Worm (Caenorhabditis elegans) whole organism, L3 larva: ENCODE results near the gene F20G2.2.

Source experiments
- R02D3.7 ChIP-seq: fragments of 150-350 bp; optimal IDR thresholded peaks from 2 replicates; lab custom pipeline; 2014; ENCODE audit warnings: missing biosample characterization, missing genetic modification characterization
- ZK546.5 ChIP-seq: sonication (generic microtip); optimal IDR thresholded peaks from 2 replicates; lab custom pipeline; 2017; ENCODE audit warnings: missing biosample characterization, missing genetic modification characterization
- aly-2 ChIP-seq: fragments of 150-350 bp; optimal IDR thresholded peaks from 2 replicates; lab custom pipeline; 2014; ENCODE audit warnings: missing biosample characterization, missing genetic modification characterization
- ama-1 ChIP-seq: fragments of 150-350 bp; optimal IDR thresholded peaks from 2 replicates; lab custom pipeline; 2018
- ceh-16 ChIP-seq: sonication (generic microtip); optimal IDR thresholded peaks from 2 replicates; lab custom pipeline; 2017; ENCODE audit warnings: missing biosample characterization, missing genetic modification characterization
- ceh-28 ChIP-seq: fragments of 150-350 bp; optimal IDR thresholded peaks from 2 replicates; lab custom pipeline; 2014; ENCODE audit warnings: missing biosample characterization, missing genetic modification reagents, missing genetic modification characterization
- ceh-82 ChIP-seq: fragments of 150-350 bp; optimal IDR thresholded peaks from 2 replicates; lab custom pipeline; 2014; ENCODE audit warnings: missing biosample characterization, missing genetic modification characterization
- ceh-9 ChIP-seq: sonication (generic microtip); optimal IDR thresholded peaks from 2 replicates; lab custom pipeline; 2018; ENCODE audit warnings: missing biosample characterization, missing genetic modification characterization
- daf-12 ChIP-seq: fragments of 150-350 bp; optimal IDR thresholded peaks from 2 replicates; lab custom pipeline; 2014; ENCODE audit warnings: missing biosample characterization, missing genetic modification reagents, missing genetic modification characterization
- egl-27 ChIP-seq: sonication (generic microtip); optimal IDR thresholded peaks from 4 replicates; lab custom pipeline; 2017; ENCODE audit warnings: missing biosample characterization, missing genetic modification reagents, missing genetic modification characterization
- egl-5 ChIP-seq: fragments of 150-350 bp; optimal IDR thresholded peaks from 2 replicates; lab custom pipeline; 2017; ENCODE audit warnings: missing biosample characterization, missing genetic modification reagents, missing genetic modification characterization, inconsistent platforms
- elt-1 ChIP-seq: fragments of 150-350 bp; optimal IDR thresholded peaks from 2 replicates; lab custom pipeline; 2014; ENCODE audit warnings: missing biosample characterization, missing genetic modification characterization
- elt-2 ChIP-seq: sonication (generic microtip); optimal IDR thresholded peaks from 2 replicates; lab custom pipeline; 2016; ENCODE audit warnings: missing genetic modification reagents, mild to moderate bottlenecking, missing genetic modification characterization, missing compliant biosample characterization
- elt-3 ChIP-seq, 3 experiments: fragments of 150-350 bp in 1 of 3; sonication (generic microtip) in 2 of 3; optimal IDR thresholded peaks; 2 replicates in 2 of 3; 4 replicates in 1 of 3; lab custom pipeline; 2014 to 2017; ENCODE audit warnings: missing biosample characterization in 3 of 3, missing genetic modification characterization in 3 of 3
- eor-1 ChIP-seq, 2 experiments: fragments of 150-350 bp; optimal IDR thresholded peaks; 2 replicates each; lab custom pipeline; 2014 to 2018; ENCODE audit warnings: missing biosample characterization in 2 of 2, missing genetic modification characterization in 2 of 2
- fkh-10 ChIP-seq: sonication (generic microtip); optimal IDR thresholded peaks from 2 replicates; lab custom pipeline; 2017; ENCODE audit warnings: missing biosample characterization, missing genetic modification reagents, missing genetic modification characterization
- fkh-2 ChIP-seq: fragments of 150-350 bp; optimal IDR thresholded peaks from 2 replicates; lab custom pipeline; 2014; ENCODE audit warnings: missing biosample characterization, missing genetic modification reagents, missing genetic modification characterization
- fos-1 ChIP-seq: fragments of 150-350 bp; optimal IDR thresholded peaks from 2 replicates; lab custom pipeline; 2014; ENCODE audit warnings: missing biosample characterization, missing genetic modification characterization
- hmg-11 ChIP-seq: sonication (generic microtip); optimal IDR thresholded peaks from 2 replicates; lab custom pipeline; 2016; ENCODE audit warnings: missing genetic modification characterization, missing compliant biosample characterization
- jun-1 ChIP-seq: fragments of 150-350 bp; optimal IDR thresholded peaks from 2 replicates; lab custom pipeline; 2014; ENCODE audit warnings: missing biosample characterization, missing genetic modification reagents, missing genetic modification characterization
- lin-15B ChIP-seq: fragments of 150-350 bp; optimal IDR thresholded peaks from 2 replicates; lab custom pipeline; 2014; ENCODE audit warnings: missing biosample characterization, missing genetic modification characterization
- lin-39 ChIP-seq: fragments of 150-350 bp; optimal IDR thresholded peaks from 2 replicates; lab custom pipeline; 2018; ENCODE audit warnings: missing biosample characterization, missing genetic modification reagents, missing genetic modification characterization
- lsy-12 ChIP-seq: sonication (generic microtip); optimal IDR thresholded peaks from 2 replicates; lab custom pipeline; 2016; ENCODE audit warnings: mild to moderate bottlenecking, missing genetic modification characterization, missing compliant biosample characterization
- mdl-1 ChIP-seq: fragments of 150-350 bp; optimal IDR thresholded peaks from 2 replicates; lab custom pipeline; 2014; ENCODE audit warnings: missing biosample characterization, missing genetic modification characterization
- mml-1 ChIP-seq: fragments of 150-350 bp; sonication (generic microtip); optimal IDR thresholded peaks from 3 replicates; lab custom pipeline; 2014; ENCODE audit warnings: missing biosample characterization, missing genetic modification characterization
- nfya-1 ChIP-seq: sonication (generic microtip); optimal IDR thresholded peaks from 2 replicates; lab custom pipeline; 2017; ENCODE audit warnings: missing genetic modification characterization, mild to moderate bottlenecking, missing compliant biosample characterization, antibody characterized with exemption, moderate library complexity; ENCODE audit not compliant: insufficient read depth
- nhr-11 ChIP-seq: fragments of 150-350 bp; optimal IDR thresholded peaks from 2 replicates; lab custom pipeline; 2014; ENCODE audit warnings: missing biosample characterization, missing genetic modification characterization
- nhr-12 ChIP-seq: fragments of 150-350 bp; optimal IDR thresholded peaks from 2 replicates; lab custom pipeline; 2014; ENCODE audit warnings: missing biosample characterization, missing genetic modification characterization
- nhr-23 ChIP-seq: fragments of 150-350 bp; optimal IDR thresholded peaks from 2 replicates; lab custom pipeline; 2014; ENCODE audit warnings: missing biosample characterization, missing genetic modification reagents, missing genetic modification characterization
- nhr-237 ChIP-seq: fragments of 150-350 bp; optimal IDR thresholded peaks from 2 replicates; lab custom pipeline; 2014; ENCODE audit warnings: missing biosample characterization, missing genetic modification characterization
- nhr-25 ChIP-seq: sonication (generic microtip); optimal IDR thresholded peaks from 2 replicates; lab custom pipeline; 2017; ENCODE audit warnings: missing biosample characterization, missing genetic modification characterization
- nhr-28 ChIP-seq: fragments of 150-350 bp; optimal IDR thresholded peaks from 2 replicates; lab custom pipeline; 2014; ENCODE audit warnings: missing biosample characterization, missing genetic modification characterization
- nhr-43 ChIP-seq: sonication (generic microtip); optimal IDR thresholded peaks from 2 replicates; lab custom pipeline; 2016; ENCODE audit warnings: mild to moderate bottlenecking, missing genetic modification characterization, missing compliant biosample characterization; ENCODE audit not compliant: poor library complexity, severe bottlenecking
- nhr-67 ChIP-seq: fragments of 150-350 bp; optimal IDR thresholded peaks from 2 replicates; lab custom pipeline; 2014; ENCODE audit warnings: missing biosample characterization, missing genetic modification characterization
- nhr-76 ChIP-seq: fragments of 150-350 bp; sonication (generic microtip); optimal IDR thresholded peaks from 5 replicates; lab custom pipeline; 2014; ENCODE audit warnings: missing biosample characterization, missing genetic modification characterization
- nhr-77 ChIP-seq: fragments of 150-350 bp; optimal IDR thresholded peaks from 2 replicates; lab custom pipeline; 2014; ENCODE audit warnings: missing biosample characterization, missing genetic modification characterization
- pha-4 ChIP-seq: fragments of 150-350 bp; optimal IDR thresholded peaks from 2 replicates; lab custom pipeline; 2014; ENCODE audit warnings: missing biosample characterization, missing genetic modification reagents, missing genetic modification characterization
- pqm-1 ChIP-seq: fragments of 150-350 bp; optimal IDR thresholded peaks from 2 replicates; lab custom pipeline; 2017; ENCODE audit warnings: missing biosample characterization, missing genetic modification characterization, inconsistent platforms
- sea-2 ChIP-seq: fragments of 150-350 bp; sonication (generic microtip); optimal IDR thresholded peaks from 4 replicates; lab custom pipeline; 2014; ENCODE audit warnings: missing biosample characterization, missing genetic modification reagents, missing genetic modification characterization
- skn-1 ChIP-seq: fragments of 150-350 bp; optimal IDR thresholded peaks from 2 replicates; lab custom pipeline; 2014; ENCODE audit warnings: missing biosample characterization, missing genetic modification characterization
- snpc-4 ChIP-seq: fragments of 150-350 bp; optimal IDR thresholded peaks from 2 replicates; lab custom pipeline; 2014; ENCODE audit warnings: missing biosample characterization, missing genetic modification characterization
- tbx-2 ChIP-seq: sonication (generic microtip); optimal IDR thresholded peaks from 2 replicates; lab custom pipeline; 2016; ENCODE audit warnings: mild to moderate bottlenecking, missing genetic modification characterization, missing compliant biosample characterization
- unc-39 ChIP-seq: sonication (generic microtip); optimal IDR thresholded peaks from 4 replicates; lab custom pipeline; 2017; ENCODE audit warnings: missing biosample characterization, missing genetic modification characterization
- unc-62 ChIP-seq: fragments of 150-350 bp; sonication (generic microtip); optimal IDR thresholded peaks from 4 replicates; lab custom pipeline; 2014; ENCODE audit warnings: missing biosample characterization, missing genetic modification reagents, missing genetic modification characterization
- zag-1 ChIP-seq: fragments of 150-350 bp; optimal IDR thresholded peaks from 2 replicates; lab custom pipeline; 2014; ENCODE audit warnings: missing biosample characterization, missing genetic modification characterization
- ztf-11 ChIP-seq: fragments of 150-350 bp; optimal IDR thresholded peaks from 2 replicates; lab custom pipeline; 2014; ENCODE audit warnings: missing biosample characterization, missing genetic modification characterization
- ztf-4 ChIP-seq: fragments of 150-350 bp; optimal IDR thresholded peaks from 2 replicates; lab custom pipeline; 2014; ENCODE audit warnings: missing biosample characterization, missing genetic modification characterization

Gene F20G2.2

DNA sequence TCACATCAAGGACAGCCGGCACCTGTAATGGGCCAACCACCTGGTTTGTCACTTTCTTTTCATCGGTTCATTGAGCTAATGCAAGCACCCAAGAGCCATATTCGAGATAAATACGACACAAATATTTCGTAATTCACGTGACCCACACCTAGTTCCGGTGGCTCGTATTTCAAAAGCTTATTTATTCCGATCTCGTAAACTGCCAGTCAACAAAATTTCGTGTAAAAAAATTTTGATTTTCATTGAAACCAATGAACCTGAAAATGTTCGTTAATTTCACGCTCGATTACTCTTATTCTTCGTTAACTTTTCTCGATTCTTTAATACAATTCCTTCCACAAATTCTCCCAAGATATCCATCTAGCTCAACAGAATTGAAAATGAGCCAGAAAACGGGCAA is 33.9 kb upstream of the F20G2.2 start:
- TF ChIP-seq mml-1: no peak
- no peak for TF ChIP-seq fkh-10 (GFP tag; lab: Kevin White, UChicago)
- TF ChIP-seq nhr-12: no peak
- TF ChIP-seq ZK546.5: no peak
- TF ChIP-seq ceh-28 (tag; lab: Kevin White, UChicago): no peak
- TF ChIP-seq egl-5: no peak
- no peak for TF ChIP-seq eor-1 (tag; optimal IDR thresholded peaks at IDR 0.05; lab: Kevin White, UChicago)
- no peak for TF ChIP-seq ztf-4 (tag; lab: Kevin White, UChicago)
- TF ChIP-seq ceh-16 (tag; lab: Kevin White, UChicago): no peak
- no peak for TF ChIP-seq sea-2 (GFP tag; lab: Kevin White, UChicago)

ce11 chrV:13789362-13789761 is 33.2 kb upstream of the F20G2.2 start:
- TF ChIP-seq lin-15B (peak; percentile 94), nhr-43 (tag; lab: Kevin White, UChicago) (peak; percentile 20), nhr-11 (tag; lab: Kevin White, UChicago) (peak; percentile 91), egl-27 (tag; lab: Kevin White, UChicago) (no peak), ztf-4 (tag; lab: Kevin White, UChicago) (no peak), mdl-1 (tag; lab: Kevin White, UChicago) (peak; percentile 44), egl-5 (peak; percentile 80), unc-39 (tag; lab: Kevin White, UChicago) (no peak), ama-1 (lab: Kevin White, UChicago) (peak; percentile 76), unc-62 (GFP tag; lab: Kevin White, UChicago) (peak; percentile 60), elt-2 (tag; lab: Kevin White, UChicago) (peak; percentile 87), ceh-9 (tag; lab: Kevin White, UChicago) (no peak), nfya-1 (peak; percentile 95), eor-1 (tag; optimal IDR thresholded peaks at IDR 0.05; lab: Kevin White, UChicago) (no peak), nhr-76 (tag; lab: Kevin White, UChicago) (no peak), hmg-11 (tag; lab: Kevin White, UChicago) (peak; percentile 88), daf-12 (tag; lab: Kevin White, UChicago) (no peak), pqm-1 (tag; lab: Kevin White, UChicago) (peak; percentile 79), lin-39 (tag; lab: Kevin White, UChicago) (peak; percentile 96), ztf-11 (tag; lab: Kevin White, UChicago) (no peak), zag-1 (tag; lab: Kevin White, UChicago) (no peak), jun-1 (peak; percentile 90), elt-3 (tag; optimal IDR thresholded peaks at IDR 0.05; lab: Kevin White, UChicago) (no peak), nhr-237 (tag; lab: Kevin White, UChicago) (no peak), aly-2 (tag; lab: Kevin White, UChicago) (no peak), elt-1 (tag; lab: Kevin White, UChicago) (no peak), snpc-4 (tag; lab: Kevin White, UChicago) (peak; percentile 71), sea-2 (GFP tag; lab: Kevin White, UChicago) (no peak), mml-1 (no peak), skn-1 (peak; percentile 29), fos-1 (tag; lab: Kevin White, UChicago) (peak; percentile 0), nhr-25 (tag; lab: Kevin White, UChicago) (peak; percentile 84), fkh-10 (GFP tag; lab: Kevin White, UChicago) (peak; percentile 25), nhr-67 (tag; lab: Kevin White, UChicago) (no peak), ceh-16 (tag; lab: Kevin White, UChicago) (no peak), lsy-12 (tag; lab: Kevin White, UChicago) (peak; percentile 81), ZK546.5 (no peak), nhr-23 (tag; lab: Kevin White, UChicago) (peak; percentile 81), pha-4 (tag; lab: Kevin White, UChicago) (peak; percentile 99), ceh-28 (tag; lab: Kevin White, UChicago) (peak; percentile 84), tbx-2 (tag; lab: Kevin White, UChicago) (peak; percentile 6), fkh-2 (tag; lab: Kevin White, UChicago) (peak; percentile 1), nhr-77 (tag; lab: Kevin White, UChicago) (no peak), R02D3.7 (tag; lab: Kevin White, UChicago) (peak; percentile 19), nhr-12 (no peak), nhr-28 (tag; lab: Kevin White, UChicago) (no peak), ceh-82 (tag; lab: Kevin White, UChicago) (peak; percentile 50)
